Worm (Caenorhabditis elegans) whole organism, L2 larva: ENCODE data around the gene B0228.6.

Source experiments
- C34F6.9 ChIP-seq: fragments of 150-350 bp; optimal IDR thresholded peaks from 2 replicates; lab custom pipeline; 2014; ENCODE audit warnings: missing biosample characterization, missing genetic modification characterization
- F13H6.1 ChIP-seq: sonication (generic microtip); optimal IDR thresholded peaks from 2 replicates; lab custom pipeline; 2016; ENCODE audit warnings: missing genetic modification characterization, missing compliant biosample characterization
- R02D3.7 ChIP-seq: fragments of 150-350 bp; optimal IDR thresholded peaks from 2 replicates; lab custom pipeline; 2014; ENCODE audit warnings: missing biosample characterization, missing genetic modification characterization
- ZK546.5 ChIP-seq: sonication (generic microtip); optimal IDR thresholded peaks from 2 replicates; lab custom pipeline; 2017; ENCODE audit warnings: missing biosample characterization, missing genetic modification characterization
- alr-1 ChIP-seq: fragments of 150-350 bp; optimal IDR thresholded peaks from 2 replicates; lab custom pipeline; 2014; ENCODE audit warnings: missing biosample characterization, missing genetic modification characterization
- ama-1 ChIP-seq: fragments of 150-350 bp; optimal IDR thresholded peaks from 2 replicates; lab custom pipeline; 2018; ENCODE audit warnings: inconsistent platforms
- blmp-1 ChIP-seq: sonication (generic microtip); optimal IDR thresholded peaks from 2 replicates; lab custom pipeline; 2017; ENCODE audit warnings: missing genetic modification characterization, mild to moderate bottlenecking, missing compliant biosample characterization, antibody characterized with exemption, moderate library complexity; ENCODE audit not compliant: insufficient read depth
- ceh-16 ChIP-seq: fragments of 150-350 bp; optimal IDR thresholded peaks from 2 replicates; lab custom pipeline; 2014; ENCODE audit warnings: missing biosample characterization, missing genetic modification characterization
- ceh-82 ChIP-seq: fragments of 150-350 bp; optimal IDR thresholded peaks from 2 replicates; lab custom pipeline; 2014; ENCODE audit warnings: missing biosample characterization, missing genetic modification characterization
- crh-2 ChIP-seq: sonication (generic microtip); optimal IDR thresholded peaks from 2 replicates; lab custom pipeline; 2017; ENCODE audit warnings: missing biosample characterization, missing genetic modification characterization
- dmd-4 ChIP-seq: sonication (generic microtip); optimal IDR thresholded peaks from 2 replicates; lab custom pipeline; 2017; ENCODE audit warnings: missing biosample characterization, missing genetic modification characterization
- egl-27 ChIP-seq: sonication (generic microtip); optimal IDR thresholded peaks from 3 replicates; lab custom pipeline; 2017; ENCODE audit warnings: missing biosample characterization, missing genetic modification reagents, missing genetic modification characterization
- elt-1 ChIP-seq: fragments of 150-350 bp; optimal IDR thresholded peaks from 2 replicates; lab custom pipeline; 2014; ENCODE audit warnings: missing biosample characterization, missing genetic modification characterization
- fos-1 ChIP-seq: fragments of 150-350 bp; optimal IDR thresholded peaks from 2 replicates; lab custom pipeline; 2014; ENCODE audit warnings: missing biosample characterization, missing genetic modification characterization
- gmeb-1 ChIP-seq: fragments of 150-350 bp; optimal IDR thresholded peaks from 2 replicates; lab custom pipeline; 2014; ENCODE audit warnings: missing biosample characterization, missing genetic modification characterization
- lin-11 ChIP-seq: fragments of 150-350 bp; sonication (generic microtip); optimal IDR thresholded peaks from 2 replicates; lab custom pipeline; 2014; ENCODE audit warnings: missing biosample characterization, missing genetic modification characterization, inconsistent platforms, mixed read lengths
- lsy-2 ChIP-seq, 2 experiments: fragments of 150-350 bp in 1 of 2; sonication (generic microtip) in 1 of 2; optimal IDR thresholded peaks; 2 replicates each; lab custom pipeline; 2014 to 2017; ENCODE audit warnings: missing biosample characterization in 2 of 2, missing genetic modification characterization in 2 of 2
- mab-5 ChIP-seq: fragments of 150-350 bp; optimal IDR thresholded peaks from 2 replicates; lab custom pipeline; 2014; ENCODE audit warnings: missing biosample characterization, missing genetic modification characterization
- mbf-1 ChIP-seq: sonication (generic microtip); optimal IDR thresholded peaks from 2 replicates; lab custom pipeline; 2017; ENCODE audit warnings: missing biosample characterization, missing genetic modification characterization
- mdl-1 ChIP-seq, 2 experiments: fragments of 150-350 bp in 1 of 2; sonication (generic microtip) in 1 of 2; optimal IDR thresholded peaks; 2 replicates each; lab custom pipeline; 2017; ENCODE audit warnings: missing biosample characterization in 2 of 2, missing genetic modification characterization in 2 of 2
- nhr-10 ChIP-seq: sonication (generic microtip); optimal IDR thresholded peaks from 2 replicates; lab custom pipeline; 2017; ENCODE audit warnings: missing biosample characterization, missing genetic modification characterization
- nhr-11 ChIP-seq: fragments of 150-350 bp; optimal IDR thresholded peaks from 2 replicates; lab custom pipeline; 2014; ENCODE audit warnings: missing biosample characterization, missing genetic modification characterization
- nhr-129 ChIP-seq: fragments of 150-350 bp; optimal IDR thresholded peaks from 2 replicates; lab custom pipeline; 2014; ENCODE audit warnings: missing biosample characterization, missing genetic modification characterization
- nhr-21 ChIP-seq: fragments of 150-350 bp; optimal IDR thresholded peaks from 2 replicates; lab custom pipeline; 2014; ENCODE audit warnings: missing biosample characterization, missing genetic modification characterization
- nhr-237 ChIP-seq: fragments of 150-350 bp; optimal IDR thresholded peaks from 2 replicates; lab custom pipeline; 2014; ENCODE audit warnings: missing biosample characterization, missing genetic modification characterization
- nhr-25 ChIP-seq: fragments of 150-350 bp; sonication (generic microtip); optimal IDR thresholded peaks from 3 replicates; lab custom pipeline; 2014; ENCODE audit warnings: missing biosample characterization, missing genetic modification characterization
- nhr-6 ChIP-seq: fragments of 150-350 bp; optimal IDR thresholded peaks from 2 replicates; lab custom pipeline; 2014; ENCODE audit warnings: missing biosample characterization, missing genetic modification characterization
- nhr-77 ChIP-seq: fragments of 150-350 bp; optimal IDR thresholded peaks from 2 replicates; lab custom pipeline; 2014; ENCODE audit warnings: missing biosample characterization, missing genetic modification characterization
- peb-1 ChIP-seq: fragments of 150-350 bp; optimal IDR thresholded peaks from 2 replicates; lab custom pipeline; 2014; ENCODE audit warnings: missing biosample characterization, missing genetic modification characterization
- sem-4 ChIP-seq: fragments of 150-350 bp; optimal IDR thresholded peaks from 2 replicates; lab custom pipeline; 2014; ENCODE audit warnings: missing biosample characterization, missing genetic modification reagents, missing genetic modification characterization
- sma-9 ChIP-seq, 2 experiments: fragments of 150-350 bp in 1 of 2; sonication (generic microtip) in 1 of 2; optimal IDR thresholded peaks; 2 replicates each; lab custom pipeline; 2014 to 2016; ENCODE audit warnings: missing genetic modification characterization in 2 of 2, mild to moderate bottlenecking in 1 of 2, missing biosample characterization in 1 of 2, missing compliant biosample characterization in 1 of 2, missing genetic modification reagents in 1 of 2, moderate library complexity in 1 of 2
- unc-39 ChIP-seq: fragments of 150-350 bp; optimal IDR thresholded peaks from 2 replicates; lab custom pipeline; 2014; ENCODE audit warnings: missing biosample characterization, missing genetic modification characterization
- zag-1 ChIP-seq: fragments of 150-350 bp; optimal IDR thresholded peaks from 2 replicates; lab custom pipeline; 2014; ENCODE audit warnings: missing biosample characterization, missing genetic modification characterization
- ztf-4 ChIP-seq: fragments of 150-350 bp; optimal IDR thresholded peaks from 2 replicates; lab custom pipeline; 2014; ENCODE audit warnings: missing biosample characterization, missing genetic modification characterization

Gene B0228.6

DNA sequence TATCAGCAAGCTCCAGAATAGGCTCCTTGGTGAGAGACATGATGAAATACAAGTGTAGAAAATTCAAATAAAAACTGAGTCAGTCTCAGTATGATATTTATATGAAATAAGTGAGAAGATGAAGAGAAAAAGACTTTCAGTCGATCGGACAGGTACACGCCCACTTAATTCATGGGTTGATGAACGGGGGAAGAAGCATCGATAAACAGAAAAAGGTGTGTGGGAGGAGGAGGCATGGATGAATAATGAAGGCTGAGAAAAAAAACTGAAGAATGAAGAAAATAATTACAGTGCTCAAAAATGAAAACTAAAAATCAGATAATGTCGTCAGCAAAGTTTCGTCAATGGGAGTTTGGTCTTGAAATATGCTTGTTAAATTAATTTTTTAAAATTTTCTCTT, 1.5 kb downstream of the B0228.6 start, which contains the start of gene trx-1:
Gene trx-1 (minus strand): TSS at position 101 of the 400 bp plus-strand sequence.
- no peak for TF ChIP-seq C34F6.9 (tag; lab: Kevin White, UChicago)
- no peak for TF ChIP-seq zag-1 (tag; lab: Kevin White, UChicago)
- TF ChIP-seq, all 48 proteins: peak for 0

DNA sequence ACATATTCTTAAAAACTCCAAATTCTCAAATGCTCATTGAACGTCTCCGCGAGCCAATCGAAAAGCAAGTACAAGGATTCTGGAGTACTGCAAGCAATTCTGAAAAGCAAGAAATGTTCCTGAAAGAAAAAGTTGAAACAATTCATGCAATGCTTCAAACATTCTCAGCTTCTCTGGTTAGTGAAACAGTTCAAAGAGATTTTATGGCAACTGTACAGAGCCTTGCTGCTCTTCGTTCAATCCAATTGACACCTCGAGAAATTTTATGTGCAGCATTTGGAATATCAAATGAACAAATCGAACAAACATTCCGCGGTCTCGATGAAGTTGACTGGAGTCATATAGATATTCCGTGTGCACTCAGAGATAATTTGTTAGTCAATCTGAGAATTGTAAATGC, 18.2 kb downstream of the B0228.6 start:
- TF ChIP-seq alr-1 (tag; lab: Kevin White, UChicago) (no peak), dmd-4 (tag; lab: Kevin White, UChicago) (no peak), nhr-10 (tag; lab: Kevin White, UChicago) (no peak), nhr-11 (tag; lab: Kevin White, UChicago) (no peak), nhr-21 (tag; lab: Kevin White, UChicago) (no peak), C34F6.9 (tag; lab: Kevin White, UChicago) (no peak), ama-1 (lab: Kevin White, UChicago) (no peak)
- TF ChIP-seq, all 48 proteins: peak for 0

DNA sequence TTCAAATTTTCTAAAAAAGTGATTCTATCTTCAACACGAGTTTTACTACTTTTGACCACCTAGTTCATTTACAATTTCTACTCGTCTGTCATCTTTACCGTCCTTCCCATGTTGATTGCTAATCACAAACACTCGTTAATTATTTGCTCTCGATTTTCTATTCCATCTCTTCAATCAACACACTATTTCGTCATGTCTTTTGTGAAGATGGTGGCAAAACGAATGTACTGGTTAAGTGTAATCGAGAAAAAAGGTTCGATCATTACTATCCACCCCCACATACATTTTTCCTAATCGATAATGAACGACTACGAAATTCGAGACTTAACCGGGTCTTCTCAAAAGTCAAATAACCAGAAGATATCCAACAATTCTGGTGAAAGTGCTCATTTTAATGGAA, 30.4 kb downstream of the B0228.6 start, which contains the start of gene cpna-2:
Gene cpna-2 (plus strand): TSS at position 301 of the 400 bp plus-strand sequence.
- TF ChIP-seq alr-1 (tag; lab: Kevin White, UChicago) (no peak), lsy-2 (tag; optimal IDR thresholded peaks at IDR 0.05; lab: Kevin White, UChicago) (no peak), nhr-237 (tag; lab: Kevin White, UChicago) (no peak), sem-4 (no peak), mdl-1 (tag; optimal IDR thresholded peaks at IDR 0.05; lab: Kevin White, UChicago) (no peak), nhr-21 (tag; lab: Kevin White, UChicago) (no peak), ztf-4 (no peak), sma-9 (GFP tag; optimal IDR thresholded peaks at IDR 0.05; lab: Kevin White, UChicago) (no peak), sma-9 (tag; optimal IDR thresholded peaks at IDR 0.05; lab: Kevin White, UChicago) (no peak), ceh-16 (no peak), nhr-25 (tag; lab: Kevin White, UChicago) (no peak), mbf-1 (tag; lab: Kevin White, UChicago) (no peak), unc-39 (tag; lab: Kevin White, UChicago) (no peak), nhr-77 (no peak), nhr-129 (no peak), dmd-4 (tag; lab: Kevin White, UChicago) (no peak), egl-27 (tag; lab: Kevin White, UChicago) (no peak), ceh-82 (no peak), zag-1 (tag; lab: Kevin White, UChicago) (no peak), ZK546.5 (tag; lab: Kevin White, UChicago) (no peak), blmp-1 (tag; lab: Kevin White, UChicago) (no peak)

DNA sequence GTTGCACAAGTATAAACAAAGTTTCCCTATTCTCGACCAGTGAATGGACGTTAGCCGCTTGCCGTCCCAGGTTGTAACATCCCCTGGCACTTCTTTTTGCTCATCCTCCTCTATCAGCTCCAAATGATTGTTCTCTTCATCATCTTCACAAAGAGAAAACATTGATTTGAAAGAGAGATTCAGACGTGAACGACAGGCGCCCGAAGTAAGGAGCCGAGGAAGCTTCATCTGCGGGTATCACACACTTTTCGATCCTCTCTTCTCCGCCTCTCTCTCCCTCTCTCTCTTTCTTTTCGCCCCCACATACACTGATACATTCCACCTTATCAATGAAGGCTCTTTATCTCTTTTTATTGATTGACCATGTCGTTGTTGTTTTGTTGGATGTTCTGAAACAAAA, 32.2 kb downstream of the B0228.6 start:
- TF ChIP-seq C34F6.9 (tag; lab: Kevin White, UChicago) = peak; percentile 10
- TF ChIP-seq R02D3.7 (tag; lab: Kevin White, UChicago) = no peak
- peak; percentile 77 for TF ChIP-seq F13H6.1
- peak; percentile 0 for TF ChIP-seq sma-9 (GFP tag; optimal IDR thresholded peaks at IDR 0.05; lab: Kevin White, UChicago)
- TF ChIP-seq sma-9 (tag; optimal IDR thresholded peaks at IDR 0.05; lab: Kevin White, UChicago) = no peak
- peak; percentile 62 for TF ChIP-seq nhr-129

DNA sequence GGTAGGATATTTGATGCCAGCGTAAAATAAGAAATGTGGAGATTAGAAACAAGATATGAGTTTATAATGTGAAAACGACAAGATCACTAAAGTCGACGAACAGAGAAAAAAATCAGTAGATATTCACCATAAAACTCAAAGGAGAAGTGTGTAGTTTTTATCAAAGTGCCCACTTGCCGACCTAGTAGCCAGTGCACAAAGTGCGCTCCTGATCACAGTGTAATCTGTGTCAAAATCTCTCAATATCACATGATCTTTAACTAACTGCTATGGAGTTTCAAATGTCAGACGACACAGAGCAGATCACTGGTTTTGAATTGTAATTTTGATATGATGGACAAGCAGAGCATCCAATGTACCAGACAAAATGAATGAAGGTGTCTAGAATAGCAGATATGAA, 34.5 kb downstream of the B0228.6 start:
- TF ChIP-seq fos-1 (tag; lab: Kevin White, UChicago) (no peak), nhr-129 (peak; percentile 29)

DNA sequence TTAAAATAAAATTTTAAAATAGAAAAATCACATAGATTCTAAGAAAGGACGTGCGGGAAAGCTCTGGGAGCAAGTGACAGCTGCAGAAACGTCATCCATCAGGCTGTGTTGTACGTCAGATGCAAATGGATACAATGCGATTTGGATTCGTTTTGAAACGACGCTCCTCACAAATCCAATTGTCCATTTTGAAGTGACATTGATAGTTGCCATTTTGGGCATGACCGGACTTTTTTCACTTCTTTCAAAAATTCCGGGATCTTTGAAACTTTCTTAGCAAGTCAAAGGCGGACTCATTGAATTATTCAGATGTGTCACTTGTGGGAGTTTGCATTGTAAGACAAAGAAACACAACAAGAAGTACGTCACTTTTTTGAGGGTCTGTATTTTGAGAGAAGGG, 35.9 kb downstream of the B0228.6 start:
- TF ChIP-seq C34F6.9 (tag; lab: Kevin White, UChicago) (no peak), ztf-4 (no peak), peb-1 (tag; lab: Kevin White, UChicago) (no peak), ZK546.5 (tag; lab: Kevin White, UChicago) (no peak), crh-2 (tag; lab: Kevin White, UChicago) (no peak), nhr-6 (tag; lab: Kevin White, UChicago) (no peak), mab-5 (tag; lab: Kevin White, UChicago) (no peak), F13H6.1 (no peak), gmeb-1 (tag; lab: Kevin White, UChicago) (no peak), ama-1 (lab: Kevin White, UChicago) (no peak), egl-27 (tag; lab: Kevin White, UChicago) (no peak), elt-1 (tag; lab: Kevin White, UChicago) (no peak), mbf-1 (tag; lab: Kevin White, UChicago) (no peak), lin-11 (tag; lab: Kevin White, UChicago) (no peak), sem-4 (no peak), nhr-11 (tag; lab: Kevin White, UChicago) (no peak), unc-39 (tag; lab: Kevin White, UChicago) (no peak)
